Fruit fly (Drosophila melanogaster) whole organism, embryonic: ENCODE results near the gene BtbVII.
A peak's percentile ranks its signal among the peaks of the same experiment; 100 is the strongest.

Experiments
- Antp ChIP-seq: fragments of 200-800 bp; sonication (Bioruptor generic); optimal IDR thresholded peaks from 3 replicates; lab custom pipeline; 2016; ENCODE audit warnings: missing biosample characterization, missing genetic modification characterization
- Atf6 ChIP-seq: fragments of 200-800 bp; sonication (Bioruptor generic); IDR thresholded peaks from 2 replicates; pipeline ENCODE4 v1.3.6; 2022; ENCODE audit warnings: missing biosample characterization, missing genetic modification characterization
- B-H1 ChIP-seq: fragments of 200-800 bp; sonication (Bioruptor generic); IDR thresholded peaks from 3 replicates; pipeline ENCODE4 v1.3.6; 2022; ENCODE audit warnings: missing biosample characterization, missing genetic modification characterization
- Bgb ChIP-seq: fragments of 200-800 bp; sonication (Bioruptor generic); IDR thresholded peaks from 2 replicates; pipeline ENCODE4 v1.3.6; 2022; ENCODE audit warnings: missing biosample characterization, missing genetic modification characterization; ENCODE audit not compliant: partially characterized antibody
- C15 ChIP-seq: fragments of 200-800 bp; sonication (Bioruptor generic); IDR thresholded peaks from 3 replicates; pipeline ENCODE4 v1.3.6; 2022; ENCODE audit warnings: missing biosample characterization, missing genetic modification characterization
- CG11560 ChIP-seq: fragments of 200-800 bp; sonication (Bioruptor generic); IDR thresholded peaks from 3 replicates; pipeline ENCODE4 v1.3.6; 2022; ENCODE audit warnings: missing biosample characterization, missing genetic modification characterization
- CG12391 ChIP-seq: fragments of 200-800 bp; sonication (Bioruptor generic); optimal IDR thresholded peaks from 3 replicates; lab custom pipeline; 2018; ENCODE audit warnings: missing biosample characterization, mild to moderate bottlenecking, missing genetic modification characterization, moderate library complexity
- CG13424 ChIP-seq: fragments of 200-800 bp; sonication (Bioruptor generic); optimal IDR thresholded peaks from 2 replicates; lab custom pipeline; 2019; ENCODE audit warnings: missing biosample characterization, mild to moderate bottlenecking, missing genetic modification characterization, moderate library complexity
- CG15073 ChIP-seq: fragments of 200-800 bp; sonication (Bioruptor generic); optimal IDR thresholded peaks from 2 replicates; lab custom pipeline; 2016; ENCODE audit warnings: missing biosample characterization, missing genetic modification characterization
- CG30020 ChIP-seq: fragments of 200-800 bp; optimal IDR thresholded peaks from 2 replicates; lab custom pipeline; 2019; ENCODE audit warnings: missing biosample characterization, mild to moderate bottlenecking, missing genetic modification characterization, moderate library complexity
- CG31224 ChIP-seq: fragments of 200-800 bp; sonication (Bioruptor generic); IDR thresholded peaks from 2 replicates; pipeline ENCODE4 v1.3.6; 2022; ENCODE audit warnings: missing biosample characterization, missing genetic modification characterization
- CG3281 ChIP-seq: fragments of 200-800 bp; sonication (Bioruptor generic); optimal IDR thresholded peaks from 3 replicates; lab custom pipeline; 2017; ENCODE audit warnings: missing biosample characterization, mild to moderate bottlenecking, missing genetic modification characterization
- CG33213 ChIP-seq: fragments of 200-800 bp; sonication (Bioruptor generic); optimal IDR thresholded peaks from 3 replicates; lab custom pipeline; 2016; ENCODE audit warnings: missing biosample characterization, missing genetic modification characterization
- CG3838 ChIP-seq: fragments of 200-800 bp; sonication (Bioruptor generic); optimal IDR thresholded peaks from 3 replicates; lab custom pipeline; 2016; ENCODE audit warnings: missing biosample characterization, missing genetic modification characterization
- CG6689 ChIP-seq: fragments of 200-800 bp; sonication (Bioruptor generic); IDR thresholded peaks from 2 replicates; pipeline ENCODE4 v1.3.6; 2022; ENCODE audit warnings: missing biosample characterization, missing genetic modification characterization
- CG6854 ChIP-seq: fragments of 200-800 bp; sonication (Bioruptor generic); optimal IDR thresholded peaks from 3 replicates; lab custom pipeline; 2017; ENCODE audit warnings: missing biosample characterization, mild to moderate bottlenecking, missing genetic modification characterization
- Camta ChIP-seq: fragments of 200-800 bp; sonication (Bioruptor generic); optimal IDR thresholded peaks from 2 replicates; lab custom pipeline; 2016; ENCODE audit warnings: missing biosample characterization, missing genetic modification characterization
- CkIIα-i1 ChIP-seq: fragments of 200-800 bp; sonication (Bioruptor generic); IDR thresholded peaks from 2 replicates; pipeline ENCODE4 v1.3.6; 2022; ENCODE audit warnings: missing biosample characterization, missing genetic modification characterization
- D19A ChIP-seq: fragments of 200-800 bp; optimal IDR thresholded peaks from 3 replicates; lab custom pipeline; 2019; ENCODE audit warnings: missing biosample characterization, mild to moderate bottlenecking, missing genetic modification characterization, moderate library complexity
- Dref ChIP-seq: fragments of 200-800 bp; sonication (Bioruptor generic); IDR thresholded peaks from 2 replicates; pipeline ENCODE4 v1.3.6; 2022; ENCODE audit warnings: missing biosample characterization, missing genetic modification characterization
- Drgx ChIP-seq: fragments of 200-800 bp; sonication (Bioruptor generic); IDR thresholded peaks from 2 replicates; pipeline ENCODE4 v1.3.6; 2022; ENCODE audit warnings: missing biosample characterization, missing genetic modification characterization
- E2f2 ChIP-seq: fragments of 200-800 bp; sonication (Bioruptor generic); IDR thresholded peaks from 2 replicates; pipeline ENCODE4 v1.3.6; 2022; ENCODE audit warnings: missing biosample characterization, missing genetic modification characterization
- Fer1 ChIP-seq: fragments of 200-800 bp; sonication (Bioruptor generic); optimal IDR thresholded peaks from 2 replicates; lab custom pipeline; 2017; ENCODE audit warnings: missing biosample characterization, mild to moderate bottlenecking, missing genetic modification characterization
- MTF-1 ChIP-seq: fragments of 200-800 bp; sonication (Bioruptor generic); optimal IDR thresholded peaks from 2 replicates; lab custom pipeline; 2018; ENCODE audit warnings: missing biosample characterization, mild to moderate bottlenecking, missing genetic modification characterization, borderline replicate concordance
- Neu2 ChIP-seq: fragments of 200-800 bp; sonication (Bioruptor generic); optimal IDR thresholded peaks from 3 replicates; lab custom pipeline; 2016; ENCODE audit warnings: missing biosample characterization, missing genetic modification characterization, borderline replicate concordance
- Poxn ChIP-seq: fragments of 200-800 bp; sonication (Bioruptor generic); IDR thresholded peaks from 2 replicates; pipeline ENCODE4 v1.3.6; 2022; ENCODE audit warnings: missing biosample characterization, missing genetic modification characterization
- Spps ChIP-seq: fragments of 200-800 bp; sonication (Bioruptor generic); optimal IDR thresholded peaks from 2 replicates; lab custom pipeline; 2018; ENCODE audit warnings: missing biosample characterization, mild to moderate bottlenecking, missing genetic modification characterization
- abd-A ChIP-seq: fragments of 200-800 bp; sonication (Bioruptor generic); optimal IDR thresholded peaks from 3 replicates; lab custom pipeline; 2019; ENCODE audit warnings: missing biosample characterization, mild to moderate bottlenecking, missing genetic modification characterization, moderate library complexity
- cad ChIP-seq: fragments of >200 bp; optimal IDR thresholded peaks from 2 replicates; lab custom pipeline; 2017; ENCODE audit warnings: missing biosample characterization, missing genetic modification characterization
- cas ChIP-seq: fragments of 200-800 bp; sonication (Bioruptor generic); IDR thresholded peaks from 2 replicates; pipeline ENCODE4 v1.3.6; 2022; ENCODE audit warnings: missing biosample characterization, missing genetic modification characterization
- cg ChIP-seq: fragments of 200-800 bp; sonication (Bioruptor generic); optimal IDR thresholded peaks from 3 replicates; lab custom pipeline; 2019; ENCODE audit warnings: missing biosample characterization, mild to moderate bottlenecking, missing genetic modification characterization, moderate library complexity
- dan ChIP-seq: fragments of 200-800 bp; sonication (Bioruptor generic); IDR thresholded peaks from 2 replicates; pipeline ENCODE4 v1.3.6; 2022; ENCODE audit warnings: missing biosample characterization, missing genetic modification characterization
- emc ChIP-seq: fragments of 200-800 bp; sonication (Bioruptor generic); optimal IDR thresholded peaks from 2 replicates; lab custom pipeline; 2016; ENCODE audit warnings: missing biosample characterization, missing genetic modification characterization
- fd96Cb ChIP-seq: fragments of 200-800 bp; sonication (Bioruptor generic); optimal IDR thresholded peaks from 2 replicates; lab custom pipeline; 2018; ENCODE audit warnings: missing biosample characterization, mild to moderate bottlenecking, missing genetic modification characterization, moderate library complexity
- fu2 ChIP-seq: fragments of 200-800 bp; sonication (Bioruptor generic); optimal IDR thresholded peaks from 2 replicates; lab custom pipeline; 2016; ENCODE audit warnings: missing biosample characterization, missing genetic modification characterization
- grau ChIP-seq: fragments of 200-800 bp; optimal IDR thresholded peaks from 3 replicates; lab custom pipeline; 2019; ENCODE audit warnings: missing biosample characterization, mild to moderate bottlenecking, missing genetic modification characterization, moderate library complexity
- ham ChIP-seq: fragments of 200-800 bp; sonication (Bioruptor generic); IDR thresholded peaks from 2 replicates; pipeline ENCODE4 v1.3.6; 2022; ENCODE audit warnings: missing biosample characterization, missing genetic modification characterization
- hbn ChIP-seq: fragments of 200-800 bp; sonication (Bioruptor generic); IDR thresholded peaks from 2 replicates; pipeline ENCODE4 v1.3.6; 2022; ENCODE audit warnings: missing biosample characterization, missing genetic modification characterization; ENCODE audit not compliant: partially characterized antibody
- jigr1 ChIP-seq: fragments of 200-800 bp; sonication (Bioruptor generic); IDR thresholded peaks from 3 replicates; pipeline ENCODE4 v1.3.6; 2022; ENCODE audit warnings: missing biosample characterization, missing genetic modification characterization
- pb ChIP-seq: fragments of 200-800 bp; sonication (Bioruptor generic); optimal IDR thresholded peaks from 3 replicates; lab custom pipeline; 2016; ENCODE audit warnings: missing biosample characterization, missing genetic modification characterization
- prd ChIP-seq, 3 experiments: fragments of >200 bp in 2 of 3; fragments of 200-800 bp in 1 of 3; sonication (Bioruptor generic) in 1 of 3; optimal IDR thresholded peaks in 2 of 3; IDR thresholded peaks in 1 of 3; 2 replicates in 2 of 3; 3 replicates in 1 of 3; pipeline versions ENCODE4 v1.3.6 to Lab custom; 2017 to 2022; ENCODE audit warnings: missing biosample characterization in 1 of 3, missing genetic modification characterization in 1 of 3
- run ChIP-seq: fragments of 200-800 bp; sonication (Bioruptor generic); optimal IDR thresholded peaks from 3 replicates; lab custom pipeline; 2018; ENCODE audit warnings: missing biosample characterization, mild to moderate bottlenecking, missing genetic modification characterization
- salm ChIP-seq: fragments of 200-800 bp; sonication (Bioruptor generic); optimal IDR thresholded peaks from 2 replicates; lab custom pipeline; 2018; ENCODE audit warnings: missing biosample characterization, mild to moderate bottlenecking, missing genetic modification characterization
- sens-2 ChIP-seq: fragments of 200-800 bp; sonication (Bioruptor generic); IDR thresholded peaks from 2 replicates; pipeline ENCODE4 v1.3.6; 2022; ENCODE audit warnings: missing biosample characterization, missing genetic modification characterization
- shn ChIP-seq: fragments of 200-800 bp; sonication (Bioruptor generic); optimal IDR thresholded peaks from 3 replicates; lab custom pipeline; 2016; ENCODE audit warnings: missing biosample characterization, missing genetic modification characterization
- slp2 ChIP-seq: fragments of 200-800 bp; sonication (Bioruptor generic); optimal IDR thresholded peaks from 2 replicates; lab custom pipeline; 2016; ENCODE audit warnings: missing biosample characterization, missing genetic modification characterization
- tup ChIP-seq: fragments of 200-800 bp; sonication (Bioruptor generic); optimal IDR thresholded peaks from 2 replicates; lab custom pipeline; 2016; ENCODE audit warnings: missing biosample characterization, mild to moderate bottlenecking, missing genetic modification characterization, moderate library complexity
- tx ChIP-seq: fragments of 200-800 bp; sonication (Bioruptor generic); optimal IDR thresholded peaks from 2 replicates; lab custom pipeline; 2016; ENCODE audit warnings: missing biosample characterization, missing genetic modification characterization
- zfh2 ChIP-seq: fragments of 200-800 bp; sonication (Bioruptor generic); optimal IDR thresholded peaks from 2 replicates; lab custom pipeline; 2016; ENCODE audit warnings: missing biosample characterization, missing genetic modification characterization

BtbVII gene

dm6 chr3L:3148125-3149059 is at the start of gene BtbVII, which contains the start of gene Usp5:
BtbVII (plus strand) TSS chr3L:3148646.
Usp5 (minus strand) TSS chr3L:3148358.
- TF ChIP-seq hbn: peak; percentile 97
- peak; percentile 74 for TF ChIP-seq shn
- no peak for TF ChIP-seq prd (optimal IDR thresholded peaks at IDR 0.05; lab: Kevin White, UChicago)
- TF ChIP-seq prd (GFP tag; IDR thresholded peaks at IDR 0.05; lab: Robert Waterston, UW): peak; percentile 62; the same call in 2 of the 3 replicates
- peak; percentile 81 for TF ChIP-seq Antp (GFP tag; lab: Kevin White, UChicago)
- peak; percentile 43; the same call in 1 of the 2 replicates for TF ChIP-seq Atf6 (GFP tag; lab: Robert Waterston, UW)
- peak; percentile 49; the same call in 1 of the 2 replicates for TF ChIP-seq E2f2 (GFP tag; lab: Robert Waterston, UW)
- peak; percentile 40; the same call in 1 of the 3 replicates for TF ChIP-seq B-H1 (GFP tag; lab: Robert Waterston, UW)
- peak; percentile 33 for TF ChIP-seq slp2 (GFP tag; lab: Kevin White, UChicago)
- TF ChIP-seq CG13424 (tag; lab: Kevin White, UChicago): peak; percentile 64
- TF ChIP-seq CG12391: peak; percentile 67
- TF ChIP-seq tx: peak; percentile 68
- no peak for TF ChIP-seq cad (GFP tag; lab: Kevin White, UChicago)
- peak; percentile 62 for TF ChIP-seq Drgx (GFP tag; lab: Robert Waterston, UW)
- no peak for TF ChIP-seq salm
- no peak for TF ChIP-seq dan
- no peak for TF ChIP-seq abd-A
- TF ChIP-seq Poxn: no peak
- TF ChIP-seq sens-2 (GFP tag; lab: Robert Waterston, UW): no peak
- TF ChIP-seq ham (GFP tag; lab: Robert Waterston, UW): no peak
- TF ChIP-seq cg: no peak
- TF ChIP-seq CG31224 (GFP tag; lab: Robert Waterston, UW): 0 out of 2 replicates have a peak, but pooled peaks have one; percentile 10
- peak; percentile 72 for TF ChIP-seq zfh2 (GFP tag; lab: Kevin White, UChicago)
- TF ChIP-seq run (tag; lab: Kevin White, UChicago): no peak
- peak; percentile 59 for TF ChIP-seq grau (tag; lab: Kevin White, UChicago)
- TF ChIP-seq tup (GFP tag; lab: Kevin White, UChicago): peak; percentile 49
- TF ChIP-seq cas: no peak
- peak; percentile 37; the same call in 1 of the 2 replicates for TF ChIP-seq Dref (GFP tag; lab: Robert Waterston, UW)
- no peak for TF ChIP-seq CG15073 (GFP tag; lab: Kevin White, UChicago)
- no peak for TF ChIP-seq CkIIα-i1 (GFP tag; lab: Robert Waterston, UW)
- no peak for TF ChIP-seq CG6854 (GFP tag; lab: Kevin White, UChicago)
- no peak for TF ChIP-seq D19A (tag; lab: Kevin White, UChicago)
- 0 out of 2 replicates have a peak, but pooled peaks have one; percentile 27 for TF ChIP-seq CG6689 (GFP tag; lab: Robert Waterston, UW)
- peak; percentile 16 for TF ChIP-seq Spps (tag; lab: Kevin White, UChicago)
- TF ChIP-seq MTF-1: no peak
- no peak for TF ChIP-seq C15 (GFP tag; lab: Robert Waterston, UW)
- TF ChIP-seq emc (GFP tag; lab: Kevin White, UChicago): no peak
- TF ChIP-seq CG30020: peak; percentile 50
- TF ChIP-seq Fer1: peak; percentile 59
- TF ChIP-seq jigr1 (GFP tag; lab: Robert Waterston, UW): no peak
- TF ChIP-seq CG3838 (GFP tag; lab: Kevin White, UChicago): no peak
- peak; percentile 28 for TF ChIP-seq fu2 (GFP tag; lab: Kevin White, UChicago)
- peak; percentile 43 for TF ChIP-seq pb
- TF ChIP-seq CG33213 (GFP tag; lab: Kevin White, UChicago): peak; percentile 37
- peak; percentile 44 for TF ChIP-seq CG3281
- no peak for TF ChIP-seq Neu2 (GFP tag; lab: Kevin White, UChicago)
- no peak for TF ChIP-seq fd96Cb (tag; lab: Kevin White, UChicago)
- no peak for TF ChIP-seq CG11560
- TF ChIP-seq Camta (GFP tag; lab: Kevin White, UChicago): peak; percentile 43
- peak; percentile 91 for TF ChIP-seq Bgb
